Fruit fly (Drosophila melanogaster) whole organism, prepupa: ENCODE measurements around the gene Rtca.

Experiments used
- Blimp-1 ChIP-seq: fragments of 200-800 bp; sonication (Bioruptor generic); optimal IDR thresholded peaks from 3 replicates; lab custom pipeline; 2017; ENCODE audit warnings: missing biosample characterization, missing genetic modification characterization, mild to moderate bottlenecking, moderate library complexity, missing genetic modification reagents
- CG10631 ChIP-seq: fragments of 200-800 bp; sonication (Bioruptor generic); optimal IDR thresholded peaks from 2 replicates; lab custom pipeline; 2016; ENCODE audit warnings: missing biosample characterization, missing genetic modification characterization
- CG10669 ChIP-seq: fragments of 200-800 bp; sonication (Bioruptor generic); optimal IDR thresholded peaks from 3 replicates; lab custom pipeline; 2018; ENCODE audit warnings: missing biosample characterization, mild to moderate bottlenecking, missing genetic modification characterization, moderate library complexity
- CG11902 ChIP-seq: fragments of 200-800 bp; sonication (Bioruptor generic); optimal IDR thresholded peaks from 3 replicates; lab custom pipeline; 2016; ENCODE audit warnings: missing biosample characterization, missing genetic modification characterization
- CG15336 ChIP-seq: fragments of 200-800 bp; sonication (Bioruptor generic); IDR thresholded peaks from 2 replicates; pipeline ENCODE4 v1.3.6; 2022; ENCODE audit warnings: missing biosample characterization, missing genetic modification characterization
- CG1621 ChIP-seq: fragments of 200-800 bp; sonication (Bioruptor generic); optimal IDR thresholded peaks from 3 replicates; lab custom pipeline; 2018; ENCODE audit warnings: missing biosample characterization, mild to moderate bottlenecking, missing genetic modification characterization
- CG6163 ChIP-seq: fragments of 200-800 bp; sonication (Bioruptor generic); IDR thresholded peaks from 3 replicates; pipeline ENCODE4 v1.3.6; 2022; ENCODE audit warnings: missing biosample characterization, missing genetic modification characterization
- CG6276 ChIP-seq: fragments of 200-800 bp; sonication (Bioruptor generic); optimal IDR thresholded peaks from 2 replicates; lab custom pipeline; 2017; ENCODE audit warnings: missing biosample characterization, mild to moderate bottlenecking, missing genetic modification characterization
- CG6792 ChIP-seq: fragments of 200-800 bp; sonication (Bioruptor generic); optimal IDR thresholded peaks from 3 replicates; lab custom pipeline; 2016; ENCODE audit warnings: missing biosample characterization, missing genetic modification characterization
- CG6854 ChIP-seq: fragments of 200-800 bp; sonication (Bioruptor generic); optimal IDR thresholded peaks from 2 replicates; lab custom pipeline; 2017; ENCODE audit warnings: missing biosample characterization, mild to moderate bottlenecking, missing genetic modification characterization
- CG7368 ChIP-seq: fragments of 200-800 bp; sonication (Bioruptor generic); optimal IDR thresholded peaks from 3 replicates; lab custom pipeline; 2016; ENCODE audit warnings: missing biosample characterization, missing genetic modification characterization
- CG8119 ChIP-seq: fragments of 200-800 bp; sonication (Bioruptor generic); IDR thresholded peaks from 3 replicates; pipeline ENCODE4 v1.3.6; 2022; ENCODE audit warnings: missing biosample characterization, missing genetic modification characterization
- CG8319 ChIP-seq: fragments of 200-800 bp; sonication (Bioruptor generic); optimal IDR thresholded peaks from 3 replicates; lab custom pipeline; 2016; ENCODE audit warnings: missing biosample characterization, missing genetic modification characterization
- Eip78C ChIP-seq: fragments of 200-800 bp; sonication (Bioruptor generic); peaks from one replicate; lab custom pipeline; 2016; ENCODE audit warnings: missing biosample characterization, missing genetic modification characterization
- Eip93F ChIP-seq: fragments of 200-800 bp; sonication (Bioruptor generic); optimal IDR thresholded peaks from 2 replicates; lab custom pipeline; 2016; ENCODE audit warnings: missing biosample characterization, mild to moderate bottlenecking, missing genetic modification characterization
- Ets96B ChIP-seq: fragments of 200-800 bp; optimal IDR thresholded peaks from 2 replicates; lab custom pipeline; 2019; ENCODE audit warnings: missing biosample characterization, mild to moderate bottlenecking, missing genetic modification characterization, moderate library complexity
- Hr39 ChIP-seq: fragments of 200-800 bp; sonication (Bioruptor generic); optimal IDR thresholded peaks from 2 replicates; lab custom pipeline; 2016; ENCODE audit warnings: missing biosample characterization, missing genetic modification characterization
- Hr4 ChIP-seq: fragments of 200-800 bp; sonication (Bioruptor generic); optimal IDR thresholded peaks from 3 replicates; lab custom pipeline; 2016; ENCODE audit warnings: missing biosample characterization, missing genetic modification characterization
- Lpt ChIP-seq: fragments of 200-800 bp; sonication (Bioruptor generic); optimal IDR thresholded peaks from 3 replicates; lab custom pipeline; 2016; ENCODE audit warnings: missing biosample characterization, missing genetic modification characterization
- Met ChIP-seq: fragments of 200-800 bp; sonication (Bioruptor generic); optimal IDR thresholded peaks from 3 replicates; lab custom pipeline; 2016; ENCODE audit warnings: missing biosample characterization, missing genetic modification characterization
- OdsH ChIP-seq: fragments of 200-800 bp; sonication (Bioruptor generic); optimal IDR thresholded peaks from 3 replicates; lab custom pipeline; 2016; ENCODE audit warnings: missing biosample characterization, missing genetic modification characterization
- Sox14 ChIP-seq: fragments of 200-800 bp; sonication (Bioruptor generic); optimal IDR thresholded peaks from 3 replicates; lab custom pipeline; 2016; ENCODE audit warnings: missing biosample characterization, missing genetic modification characterization
- Sox15 ChIP-seq: fragments of 200-800 bp; sonication (Bioruptor generic); optimal IDR thresholded peaks from 3 replicates; lab custom pipeline; 2016; ENCODE audit warnings: missing biosample characterization, missing genetic modification characterization
- acj6 ChIP-seq: fragments of 200-800 bp; sonication (Bioruptor generic); optimal IDR thresholded peaks from 3 replicates; lab custom pipeline; 2016; ENCODE audit warnings: missing biosample characterization, missing genetic modification characterization
- cyc ChIP-seq: fragments of 200-800 bp; sonication (Bioruptor generic); optimal IDR thresholded peaks from 3 replicates; lab custom pipeline; 2016; ENCODE audit warnings: missing biosample characterization, missing genetic modification characterization
- dsx ChIP-seq: fragments of 200-800 bp; optimal IDR thresholded peaks from 3 replicates; lab custom pipeline; 2019; ENCODE audit warnings: missing biosample characterization, mild to moderate bottlenecking, missing genetic modification characterization, moderate library complexity; ENCODE audit not compliant: poor library complexity, severe bottlenecking
- eg ChIP-seq: fragments of 200-800 bp; sonication (Bioruptor generic); IDR thresholded peaks from 3 replicates; pipeline ENCODE4 v1.3.6; 2022; ENCODE audit warnings: missing biosample characterization, missing genetic modification characterization
- fd59A ChIP-seq: fragments of 200-800 bp; sonication (Bioruptor generic); optimal IDR thresholded peaks from 2 replicates; lab custom pipeline; 2017; ENCODE audit warnings: missing biosample characterization, mild to moderate bottlenecking, missing genetic modification characterization, missing genetic modification reagents
- fkh ChIP-seq: fragments of 200-800 bp; sonication (Bioruptor generic); optimal IDR thresholded peaks from 3 replicates; lab custom pipeline; 2017; ENCODE audit warnings: missing biosample characterization, mild to moderate bottlenecking, missing genetic modification characterization, moderate library complexity
- lz ChIP-seq: fragments of 200-800 bp; sonication (Bioruptor generic); optimal IDR thresholded peaks from 3 replicates; lab custom pipeline; 2016; ENCODE audit warnings: missing biosample characterization, missing genetic modification characterization
- net ChIP-seq: fragments of 200-800 bp; sonication (Bioruptor generic); optimal IDR thresholded peaks from 3 replicates; lab custom pipeline; 2016; ENCODE audit warnings: missing biosample characterization, missing genetic modification characterization
- pdm3 ChIP-seq: fragments of 200-800 bp; sonication (Bioruptor generic); optimal IDR thresholded peaks from 3 replicates; lab custom pipeline; 2016; ENCODE audit warnings: missing biosample characterization, missing genetic modification characterization
- spab ChIP-seq: fragments of 200-800 bp; sonication (Bioruptor generic); optimal IDR thresholded peaks from 2 replicates; lab custom pipeline; 2017; ENCODE audit warnings: missing biosample characterization, mild to moderate bottlenecking, missing genetic modification characterization, missing genetic modification reagents
- svp ChIP-seq: fragments of 200-800 bp; sonication (Bioruptor generic); peaks from one replicate; lab custom pipeline; 2016; ENCODE audit warnings: missing biosample characterization, missing genetic modification characterization
- topi ChIP-seq: fragments of 200-800 bp; sonication (Bioruptor generic); optimal IDR thresholded peaks from 3 replicates; lab custom pipeline; 2016; ENCODE audit warnings: missing biosample characterization, missing genetic modification characterization
- vri ChIP-seq: fragments of 200-800 bp; sonication (Bioruptor generic); optimal IDR thresholded peaks from 3 replicates; lab custom pipeline; 2016; ENCODE audit warnings: missing biosample characterization, mild to moderate bottlenecking, missing genetic modification characterization

The Rtca gene

dm6 chrX:2041981-2042847 lies 30.0 kb upstream of the Rtca start, which contains the start of the genes Actn and usp (continued):
- peak; percentile 49; the same call in 2 of the 3 replicates for TF ChIP-seq eg (GFP tag; lab: Robert Waterston, UW)
- TF ChIP-seq cyc (GFP tag; lab: Kevin White, UChicago), result peak; percentile 37
- TF ChIP-seq OdsH (GFP tag; lab: Kevin White, UChicago), result peak; percentile 38
- TF ChIP-seq CG15336 (GFP tag; lab: Robert Waterston, UW), result peak; percentile 54
- TF ChIP-seq Lpt (GFP tag; lab: Kevin White, UChicago), result no peak
- TF ChIP-seq vri (GFP tag; lab: Kevin White, UChicago), result peak; percentile 19
- peak; percentile 21 for TF ChIP-seq CG6792
- TF ChIP-seq spab (GFP tag; lab: Kevin White, UChicago), result no peak
- TF ChIP-seq CG10669 (GFP tag; lab: Kevin White, UChicago), result no peak
- TF ChIP-seq CG6854 (GFP tag; lab: Kevin White, UChicago), result peak; percentile 63
- no peak for TF ChIP-seq CG8119 (GFP tag; lab: Robert Waterston, UW)
- no peak for TF ChIP-seq CG6276 (GFP tag; lab: Kevin White, UChicago)
- TF ChIP-seq topi, result peak; percentile 32
- peak; percentile 6 for TF ChIP-seq Ets96B (tag; lab: Kevin White, UChicago)
- TF ChIP-seq CG10631, result peak; percentile 13
- TF ChIP-seq net, result peak; percentile 30

dm6 chrX:2043660-2044397 lies 28.4 kb upstream of the Rtca start, which contains the start of gene CG4325:
Gene CG4325 (minus strand): TSS chrX:2043818.
- TF ChIP-seq CG7368 (GFP tag; lab: Kevin White, UChicago) (no peak), Sox15 (GFP tag; lab: Kevin White, UChicago) (no peak), vri (GFP tag; lab: Kevin White, UChicago) (peak; percentile 39), CG1621 (tag; lab: Kevin White, UChicago) (no peak), CG6163 (0 out of 3 replicates have a peak, but pooled peaks have one; percentile 16), svp (GFP tag; lab: Kevin White, UChicago) (peak; percentile 95), Eip78C (GFP tag; lab: Kevin White, UChicago) (peak; percentile 15), Ets96B (tag; lab: Kevin White, UChicago) (no peak), CG11902 (no peak)
- TF ChIP-seq, all 60 proteins: peak for 4

dm6 chrX:2048778-2049686 lies 23.2 kb upstream of the Rtca start:
- TF ChIP-seq Eip78C (GFP tag; lab: Kevin White, UChicago) (peak; percentile 33), svp (GFP tag; lab: Kevin White, UChicago) (peak; percentile 70), Met (GFP tag; lab: Kevin White, UChicago) (peak; percentile 31), vri (GFP tag; lab: Kevin White, UChicago) (peak; percentile 87), fkh (GFP tag; lab: Kevin White, UChicago) (peak; percentile 51), CG6854 (GFP tag; lab: Kevin White, UChicago) (no peak), eg (GFP tag; lab: Robert Waterston, UW) (no peak)

dm6 chrX:2050070-2050899 lies 21.9 kb upstream of the Rtca start, which contains the start of gene moody:
Gene moody (minus strand): TSS chrX:2050120.
- TF ChIP-seq fkh (GFP tag; lab: Kevin White, UChicago) (peak; percentile 84), Ets96B (tag; lab: Kevin White, UChicago) (peak; percentile 88), OdsH (GFP tag; lab: Kevin White, UChicago) (peak; percentile 90), vri (GFP tag; lab: Kevin White, UChicago) (peak; percentile 94), pdm3 (peak; percentile 96), spab (GFP tag; lab: Kevin White, UChicago) (peak; percentile 82), CG15336 (GFP tag; lab: Robert Waterston, UW) (peak; percentile 96), fd59A (peak; percentile 87), dsx (peak; percentile 82), acj6 (GFP tag; lab: Kevin White, UChicago) (peak; percentile 90), lz (GFP tag; lab: Kevin White, UChicago) (peak; percentile 93), CG7368 (GFP tag; lab: Kevin White, UChicago) (peak; percentile 96), Eip93F (GFP tag; lab: Kevin White, UChicago) (peak; percentile 74), Hr39 (peak; percentile 93), Hr4 (peak; percentile 95), Sox14 (peak; percentile 95), net (peak; percentile 95), CG6276 (GFP tag; lab: Kevin White, UChicago) (peak; percentile 92), eg (GFP tag; lab: Robert Waterston, UW) (peak; percentile 99), CG8319 (GFP tag; lab: Kevin White, UChicago) (peak; percentile 88), Blimp-1 (GFP tag; lab: Kevin White, UChicago) (peak; percentile 86)
